Fruit fly (Drosophila melanogaster) whole organism, embryonic: ENCODE measurements around the gene atl.

Experiments used
- ATbp ChIP-seq: fragments of 200-800 bp; sonication (Bioruptor generic); optimal IDR thresholded peaks from 2 replicates; lab custom pipeline; 2017; ENCODE audit warnings: missing biosample characterization, mild to moderate bottlenecking, missing genetic modification characterization, missing genetic modification reagents
- BtbVII ChIP-seq: fragments of 200-800 bp; sonication (Bioruptor generic); optimal IDR thresholded peaks from 3 replicates; lab custom pipeline; 2017; ENCODE audit warnings: missing biosample characterization, mild to moderate bottlenecking, missing genetic modification characterization
- CG11695 ChIP-seq: fragments of 200-800 bp; sonication (Bioruptor generic); IDR thresholded peaks from 3 replicates; pipeline ENCODE4 v1.3.6; 2022; ENCODE audit warnings: missing biosample characterization, missing genetic modification characterization
- CG12236 ChIP-seq: fragments of 200-800 bp; sonication (Bioruptor generic); optimal IDR thresholded peaks from 2 replicates; lab custom pipeline; 2016; ENCODE audit warnings: missing biosample characterization, missing genetic modification characterization
- CG13424 ChIP-seq: fragments of 200-800 bp; sonication (Bioruptor generic); optimal IDR thresholded peaks from 2 replicates; lab custom pipeline; 2019; ENCODE audit warnings: missing biosample characterization, mild to moderate bottlenecking, missing genetic modification characterization, moderate library complexity
- CG1647 ChIP-seq: fragments of 200-800 bp; sonication (Bioruptor generic); optimal IDR thresholded peaks from 3 replicates; lab custom pipeline; 2016; ENCODE audit warnings: missing biosample characterization, missing genetic modification characterization
- CG16863 ChIP-seq: fragments of 200-800 bp; sonication (Bioruptor generic); optimal IDR thresholded peaks from 3 replicates; lab custom pipeline; 2016; ENCODE audit warnings: missing biosample characterization, missing genetic modification characterization
- CG17612 ChIP-seq: fragments of 200-800 bp; sonication (Bioruptor generic); IDR thresholded peaks from 2 replicates; pipeline ENCODE4 v1.3.6; 2022; ENCODE audit warnings: missing biosample characterization, missing genetic modification characterization
- CG33557 ChIP-seq: fragments of 200-800 bp; sonication (Bioruptor generic); optimal IDR thresholded peaks from 2 replicates; lab custom pipeline; 2019; ENCODE audit warnings: missing biosample characterization, mild to moderate bottlenecking, missing genetic modification characterization, moderate library complexity
- CG34376 ChIP-seq: fragments of 200-800 bp; sonication (Bioruptor generic); optimal IDR thresholded peaks from 2 replicates; lab custom pipeline; 2018; ENCODE audit warnings: missing biosample characterization, mild to moderate bottlenecking, missing genetic modification characterization
- CG34422 ChIP-seq: fragments of 200-800 bp; sonication (Bioruptor generic); IDR thresholded peaks from 3 replicates; pipeline ENCODE4 v1.3.6; 2022; ENCODE audit warnings: missing biosample characterization, missing genetic modification characterization
- CG43689 ChIP-seq: fragments of 200-800 bp; sonication (Bioruptor generic); IDR thresholded peaks from 2 replicates; pipeline ENCODE4 v1.3.6; 2022; ENCODE audit warnings: missing biosample characterization, missing genetic modification characterization
- CG6683 ChIP-seq: fragments of 200-800 bp; sonication (Bioruptor generic); optimal IDR thresholded peaks from 2 replicates; lab custom pipeline; 2017; ENCODE audit warnings: missing biosample characterization, mild to moderate bottlenecking, missing genetic modification characterization, missing genetic modification reagents
- CG6689 ChIP-seq: fragments of 200-800 bp; sonication (Bioruptor generic); IDR thresholded peaks from 2 replicates; pipeline ENCODE4 v1.3.6; 2022; ENCODE audit warnings: missing biosample characterization, missing genetic modification characterization
- CG7372 ChIP-seq: fragments of 200-800 bp; sonication (Bioruptor generic); IDR thresholded peaks from 2 replicates; pipeline ENCODE4 v1.3.6; 2022; ENCODE audit warnings: missing biosample characterization, missing genetic modification characterization
- CG8388 ChIP-seq: fragments of 200-800 bp; sonication (Bioruptor generic); optimal IDR thresholded peaks from 2 replicates; lab custom pipeline; 2019; ENCODE audit warnings: missing biosample characterization, mild to moderate bottlenecking, missing genetic modification characterization, moderate library complexity
- CG8478 ChIP-seq: fragments of >200 bp; optimal IDR thresholded peaks from 2 replicates; lab custom pipeline; 2018
- CG9727 ChIP-seq: fragments of 200-800 bp; sonication (Bioruptor generic); optimal IDR thresholded peaks from 3 replicates; lab custom pipeline; 2017; ENCODE audit warnings: missing biosample characterization, mild to moderate bottlenecking, missing genetic modification characterization
- CrebB ChIP-seq: fragments of 200-800 bp; sonication (Bioruptor generic); optimal IDR thresholded peaks from 3 replicates; lab custom pipeline; 2018; ENCODE audit warnings: missing biosample characterization, mild to moderate bottlenecking, missing genetic modification characterization
- Fer1 ChIP-seq: fragments of 200-800 bp; sonication (Bioruptor generic); optimal IDR thresholded peaks from 2 replicates; lab custom pipeline; 2017; ENCODE audit warnings: missing biosample characterization, mild to moderate bottlenecking, missing genetic modification characterization
- GATAe ChIP-seq: fragments of 200-800 bp; sonication (Bioruptor generic); conservative IDR thresholded peaks from 2 replicates; pipeline ENCODE4 v1.3.6; 2022; ENCODE audit warnings: missing biosample characterization, missing genetic modification characterization
- H15 ChIP-seq: fragments of 200-800 bp; sonication (Bioruptor generic); IDR thresholded peaks from 3 replicates; pipeline ENCODE4 v1.3.6; 2022; ENCODE audit warnings: missing biosample characterization, missing genetic modification characterization
- HLH3B ChIP-seq: fragments of 200-800 bp; sonication (Bioruptor generic); IDR thresholded peaks from 2 replicates; pipeline ENCODE4 v1.3.6; 2022; ENCODE audit warnings: missing biosample characterization, missing genetic modification characterization
- HmgZ ChIP-seq: fragments of 200-800 bp; sonication (Bioruptor generic); optimal IDR thresholded peaks from 2 replicates; lab custom pipeline; 2018; ENCODE audit warnings: missing biosample characterization, mild to moderate bottlenecking, missing genetic modification characterization
- Optix ChIP-seq: fragments of 200-800 bp; sonication (Bioruptor generic); IDR thresholded peaks from 3 replicates; pipeline ENCODE4 v1.3.6; 2022; ENCODE audit warnings: missing biosample characterization, missing genetic modification characterization
- Scr ChIP-seq: fragments of 200-800 bp; sonication (Bioruptor generic); IDR thresholded peaks from 2 replicates; pipeline ENCODE4 v1.3.6; 2022; ENCODE audit warnings: missing biosample characterization, missing genetic modification characterization; ENCODE audit not compliant: partially characterized antibody
- Sry-δ ChIP-seq: fragments of 200-800 bp; sonication (Bioruptor generic); optimal IDR thresholded peaks from 2 replicates; lab custom pipeline; 2016; ENCODE audit warnings: missing biosample characterization, missing genetic modification characterization
- Vsx1 ChIP-seq: fragments of 200-800 bp; sonication (Bioruptor generic); optimal IDR thresholded peaks from 2 replicates; lab custom pipeline; 2017; ENCODE audit warnings: missing biosample characterization, mild to moderate bottlenecking, missing genetic modification characterization, missing genetic modification reagents
- ase ChIP-seq: fragments of 200-800 bp; sonication (Bioruptor generic); IDR thresholded peaks from 3 replicates; pipeline ENCODE4 v1.3.6; 2022; ENCODE audit warnings: missing biosample characterization, missing genetic modification characterization
- az2 ChIP-seq: fragments of 200-800 bp; sonication (Bioruptor generic); optimal IDR thresholded peaks from 3 replicates; lab custom pipeline; 2016; ENCODE audit warnings: missing biosample characterization, missing genetic modification characterization
- bab2 ChIP-seq: fragments of 200-800 bp; sonication (Bioruptor generic); optimal IDR thresholded peaks from 2 replicates; lab custom pipeline; 2016; ENCODE audit warnings: missing biosample characterization, missing genetic modification characterization
- bsh ChIP-seq, 2 experiments: fragments of 200-800 bp; sonication (Bioruptor generic); optimal IDR thresholded peaks; 2 replicates each; lab custom pipeline; 2017 to 2018; ENCODE audit warnings: mild to moderate bottlenecking in 2 of 2, missing biosample characterization in 2 of 2, missing genetic modification characterization in 2 of 2, moderate library complexity in 1 of 2
- cato ChIP-seq: fragments of 200-800 bp; sonication (Bioruptor generic); optimal IDR thresholded peaks from 2 replicates; lab custom pipeline; 2016; ENCODE audit warnings: missing biosample characterization, missing genetic modification characterization, borderline replicate concordance
- cg ChIP-seq: fragments of 200-800 bp; sonication (Bioruptor generic); optimal IDR thresholded peaks from 3 replicates; lab custom pipeline; 2019; ENCODE audit warnings: missing biosample characterization, mild to moderate bottlenecking, missing genetic modification characterization, moderate library complexity
- fd3F ChIP-seq: fragments of 200-800 bp; sonication (Bioruptor generic); optimal IDR thresholded peaks from 2 replicates; lab custom pipeline; 2018; ENCODE audit warnings: missing biosample characterization, mild to moderate bottlenecking, missing genetic modification characterization, moderate library complexity
- fru ChIP-seq: fragments of >200 bp; optimal IDR thresholded peaks from 2 replicates; lab custom pipeline; 2017
- ftz-f1 ChIP-seq: fragments of 200-800 bp; sonication (Bioruptor generic); optimal IDR thresholded peaks from 2 replicates; lab custom pipeline; 2016; ENCODE audit warnings: missing biosample characterization, missing genetic modification characterization
- gcm ChIP-seq: fragments of 200-800 bp; sonication (Bioruptor generic); optimal IDR thresholded peaks from 2 replicates; lab custom pipeline; 2019; ENCODE audit warnings: missing biosample characterization, mild to moderate bottlenecking, missing genetic modification characterization, moderate library complexity
- gfzf ChIP-seq: fragments of 200-800 bp; sonication (Bioruptor generic); optimal IDR thresholded peaks from 2 replicates; lab custom pipeline; 2016; ENCODE audit warnings: missing biosample characterization, mild to moderate bottlenecking, missing genetic modification characterization, moderate library complexity
- hbn ChIP-seq: fragments of 200-800 bp; sonication (Bioruptor generic); IDR thresholded peaks from 2 replicates; pipeline ENCODE4 v1.3.6; 2022; ENCODE audit warnings: missing biosample characterization, missing genetic modification characterization; ENCODE audit not compliant: partially characterized antibody
- mirr ChIP-seq: fragments of 200-800 bp; sonication (Bioruptor generic); optimal IDR thresholded peaks from 3 replicates; lab custom pipeline; 2018; ENCODE audit warnings: missing biosample characterization, mild to moderate bottlenecking, missing genetic modification characterization
- nmo ChIP-seq: fragments of 200-800 bp; sonication (Bioruptor generic); optimal IDR thresholded peaks from 2 replicates; lab custom pipeline; 2018; ENCODE audit warnings: missing biosample characterization, mild to moderate bottlenecking, missing genetic modification characterization, moderate library complexity
- onecut ChIP-seq: fragments of 200-800 bp; sonication (Bioruptor generic); IDR thresholded peaks from 2 replicates; pipeline ENCODE4 v1.3.6; 2022; ENCODE audit warnings: missing biosample characterization, missing genetic modification characterization
- pzg ChIP-seq: fragments of 200-800 bp; sonication (Bioruptor generic); optimal IDR thresholded peaks from 3 replicates; lab custom pipeline; 2018; ENCODE audit warnings: missing biosample characterization, mild to moderate bottlenecking, missing genetic modification characterization, moderate library complexity
- row ChIP-seq: fragments of 200-800 bp; sonication (Bioruptor generic); IDR thresholded peaks from 3 replicates; pipeline ENCODE4 v1.3.6; 2022; ENCODE audit warnings: missing biosample characterization, missing genetic modification characterization
- schlank ChIP-seq: fragments of 200-800 bp; sonication (Bioruptor generic); optimal IDR thresholded peaks from 2 replicates; lab custom pipeline; 2018; ENCODE audit warnings: missing biosample characterization, mild to moderate bottlenecking, missing genetic modification characterization
- sr ChIP-seq: fragments of 200-800 bp; sonication (Bioruptor generic); IDR thresholded peaks from 3 replicates; pipeline ENCODE4 v1.3.6; 2022; ENCODE audit warnings: missing biosample characterization, missing genetic modification characterization
- trh ChIP-seq: fragments of 200-800 bp; sonication (Bioruptor generic); optimal IDR thresholded peaks from 2 replicates; lab custom pipeline; 2016; ENCODE audit warnings: missing biosample characterization, missing genetic modification characterization
- twi ChIP-seq: fragments of 200-800 bp; optimal IDR thresholded peaks from 2 replicates; lab custom pipeline; 2019; ENCODE audit warnings: missing biosample characterization, mild to moderate bottlenecking, missing genetic modification characterization, moderate library complexity
- vnd ChIP-seq: fragments of 200-800 bp; sonication (Bioruptor generic); IDR thresholded peaks from 3 replicates; pipeline ENCODE4 v1.3.6; 2022; ENCODE audit warnings: missing biosample characterization, missing genetic modification characterization; ENCODE audit not compliant: partially characterized antibody

The atl gene

DNA sequence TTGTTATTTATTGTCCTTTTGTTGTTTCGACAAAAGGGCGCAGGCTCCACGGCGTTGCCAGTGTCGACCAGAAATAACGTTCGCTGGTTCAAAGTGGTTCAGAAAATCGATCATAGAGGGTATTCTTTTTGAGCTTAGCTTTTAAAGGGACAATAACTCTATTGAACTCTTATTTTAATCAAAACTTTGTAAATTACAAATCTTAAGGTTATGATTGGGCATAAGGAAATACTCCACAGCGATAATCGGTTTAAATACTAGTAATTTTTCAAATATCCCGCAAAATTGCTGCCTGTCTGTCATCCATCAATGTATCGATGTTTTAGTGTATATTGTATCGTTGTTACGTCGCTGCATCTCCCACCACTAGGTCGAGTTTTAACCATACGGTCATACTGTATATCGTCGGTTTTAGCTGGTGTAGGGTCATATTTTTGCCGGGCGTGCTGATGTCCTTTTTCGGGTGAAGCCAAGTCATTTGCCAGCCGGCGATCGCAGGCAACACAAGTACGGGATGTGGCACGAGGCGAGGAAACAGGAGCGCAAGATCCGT, 29.4 kb downstream of the atl start, which contains the start of the genes CG31125 and CG6695 (continued):
- TF ChIP-seq pzg (GFP tag; lab: Kevin White, UChicago) = peak; percentile 91
- no peak for TF ChIP-seq fru
- TF ChIP-seq CrebB (tag; lab: Kevin White, UChicago) = peak; percentile 23
- TF ChIP-seq cato (GFP tag; lab: Kevin White, UChicago) = no peak
- TF ChIP-seq twi (tag; lab: Kevin White, UChicago) = peak; percentile 47
- TF ChIP-seq CG12236 (GFP tag; lab: Kevin White, UChicago) = peak; percentile 28
- peak; percentile 25 for TF ChIP-seq CG34376 (GFP tag; lab: Kevin White, UChicago)
- TF ChIP-seq mirr (GFP tag; lab: Kevin White, UChicago) = no peak
- peak; percentile 98 for TF ChIP-seq Sry-δ
- no peak for TF ChIP-seq CG7372 (GFP tag; lab: Robert Waterston, UW)
- TF ChIP-seq schlank (tag; lab: Kevin White, UChicago) = no peak
- TF ChIP-seq gcm (GFP tag; lab: Kevin White, UChicago) = no peak
- TF ChIP-seq bsh (GFP tag; optimal IDR thresholded peaks at IDR 0.05; lab: Kevin White, UChicago) = peak in 1 of 2 experiments; percentile 23
- no peak for TF ChIP-seq sr (GFP tag; lab: Robert Waterston, UW)
- peak; percentile 31 for TF ChIP-seq CG1647
- TF ChIP-seq CG8478 (lab: Kevin White, UChicago) = no peak
- TF ChIP-seq CG43689 (GFP tag; lab: Robert Waterston, UW) = no peak
- TF ChIP-seq hbn = peak; percentile 68
- peak; percentile 45; the same call in 1 of the 2 replicates for TF ChIP-seq CG6689 (GFP tag; lab: Robert Waterston, UW)
- no peak for TF ChIP-seq Vsx1 (GFP tag; lab: Kevin White, UChicago)
- no peak for TF ChIP-seq HLH3B (GFP tag; lab: Robert Waterston, UW)
- TF ChIP-seq GATAe (GFP tag; lab: Robert Waterston, UW) = no peak
- TF ChIP-seq az2 (GFP tag; lab: Kevin White, UChicago) = peak; percentile 37
- no peak for TF ChIP-seq onecut (GFP tag; lab: Robert Waterston, UW)
- no peak for TF ChIP-seq trh (GFP tag; lab: Kevin White, UChicago)
- no peak for TF ChIP-seq fd3F (GFP tag; lab: Kevin White, UChicago)
- no peak for TF ChIP-seq ATbp (GFP tag; lab: Kevin White, UChicago)
- peak; percentile 85 for TF ChIP-seq Scr (GFP tag; lab: Robert Waterston, UW)
- no peak for TF ChIP-seq ase (GFP tag; lab: Robert Waterston, UW)
- no peak for TF ChIP-seq CG6683 (GFP tag; lab: Kevin White, UChicago)
- TF ChIP-seq nmo (GFP tag; lab: Kevin White, UChicago) = peak; percentile 80
- TF ChIP-seq CG13424 (tag; lab: Kevin White, UChicago) = peak; percentile 52
- peak; percentile 76 for TF ChIP-seq gfzf (GFP tag; lab: Kevin White, UChicago)
- no peak for TF ChIP-seq CG11695 (GFP tag; lab: Robert Waterston, UW)
- TF ChIP-seq H15 = peak; percentile 24; the same call in 1 of the 3 replicates
- TF ChIP-seq CG16863 (GFP tag; lab: Kevin White, UChicago) = peak; percentile 48

DNA sequence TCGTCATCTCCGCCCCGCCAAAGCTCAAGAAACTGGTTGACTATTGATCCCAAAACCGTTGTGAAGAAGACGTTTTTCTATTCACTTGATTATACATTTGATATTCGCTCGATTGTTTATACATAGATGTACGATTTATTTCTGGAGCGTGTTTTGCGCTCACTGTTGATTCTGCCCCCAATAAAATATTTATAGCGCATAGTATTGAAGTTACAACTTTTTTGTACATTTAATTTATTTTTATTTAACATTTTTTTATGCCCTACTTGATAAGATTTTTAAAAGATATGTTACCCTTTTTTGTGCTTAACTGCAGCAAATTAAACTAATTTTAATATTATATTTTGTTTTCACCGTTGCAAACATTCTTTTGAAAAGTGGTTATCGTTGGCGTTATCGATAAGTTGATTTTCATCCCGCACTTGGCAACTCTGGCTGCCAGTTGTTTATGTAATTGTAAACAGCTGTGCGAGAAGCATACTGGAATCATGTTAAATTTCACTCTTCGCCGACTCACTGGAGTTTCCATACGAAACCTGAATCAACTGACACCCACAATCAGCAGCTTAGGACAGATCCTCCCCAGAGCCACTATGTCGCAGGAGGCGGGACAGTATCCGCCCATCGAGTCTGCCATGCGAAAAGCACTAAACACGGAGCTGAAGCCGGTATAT, 33.8 kb downstream of the atl start, which contains the start of gene CG31126:
Gene CG31126 (plus strand): TSS at position 449 of the 674 bp plus-strand sequence.
- peak; percentile 63 for TF ChIP-seq cg
- peak; percentile 64 for TF ChIP-seq ftz-f1 (GFP tag; lab: Kevin White, UChicago)
- no peak for TF ChIP-seq Optix
- no peak for TF ChIP-seq bab2
- no peak for TF ChIP-seq CG9727 (GFP tag; lab: Kevin White, UChicago)
- peak; percentile 35 for TF ChIP-seq HmgZ
- TF ChIP-seq CG17612 (GFP tag; lab: Robert Waterston, UW) = no peak
- no peak for TF ChIP-seq BtbVII (GFP tag; lab: Kevin White, UChicago)
- 0 out of 3 replicates have a peak, but pooled peaks have one; percentile 23 for TF ChIP-seq vnd
- TF ChIP-seq row (GFP tag; lab: Robert Waterston, UW) = peak; percentile 16; the same call in 1 of the 3 replicates
- TF ChIP-seq CG8388 = peak; percentile 92
- TF ChIP-seq Fer1 (GFP tag; lab: Kevin White, UChicago) = peak; percentile 7
- TF ChIP-seq CG34422 (GFP tag; lab: Robert Waterston, UW) = peak; percentile 64; the same call in 1 of the 3 replicates
- TF ChIP-seq CG33557 (GFP tag; lab: Kevin White, UChicago) = no peak
